Fruit fly (Drosophila melanogaster): Measurements from ENCODE around the gene Npc2g.

dm6 chr3R:30734576-30734975 is 10.5 kb downstream of the Npc2g start:
- TF ChIP-seq CG8478 (optimal IDR thresholded peaks at IDR 0.05) (no peak), usp (GFP tag; optimal IDR thresholded peaks at IDR 0.05) (no peak)

All from whole organism.